Fruit fly (Drosophila melanogaster) whole organism, embryonic: ENCODE measurements around the gene CG14655.
A peak's percentile ranks its signal among the peaks of the same experiment; 100 is the strongest.

Experiments
- Aef1 ChIP-seq: fragments of 200-800 bp; sonication (Bioruptor generic); IDR thresholded peaks from 3 replicates; pipeline ENCODE4 v1.3.6; 2022; ENCODE audit warnings: missing biosample characterization, missing genetic modification characterization
- CG10147 ChIP-seq: fragments of 200-800 bp; sonication (Bioruptor generic); optimal IDR thresholded peaks from 2 replicates; lab custom pipeline; 2019; ENCODE audit warnings: missing biosample characterization, mild to moderate bottlenecking, missing genetic modification characterization, moderate library complexity
- CG10274 ChIP-seq: fragments of 200-800 bp; sonication (Bioruptor generic); optimal IDR thresholded peaks from 3 replicates; lab custom pipeline; 2017; ENCODE audit warnings: missing biosample characterization, mild to moderate bottlenecking, missing genetic modification characterization
- CG10431 ChIP-seq: fragments of 200-800 bp; sonication (Bioruptor generic); optimal IDR thresholded peaks from 3 replicates; lab custom pipeline; 2018; ENCODE audit warnings: missing biosample characterization, mild to moderate bottlenecking, missing genetic modification characterization
- CG12219 ChIP-seq: fragments of 200-800 bp; sonication (Bioruptor generic); optimal IDR thresholded peaks from 3 replicates; lab custom pipeline; 2018; ENCODE audit warnings: missing biosample characterization, mild to moderate bottlenecking, missing genetic modification characterization
- CG12769 ChIP-seq: fragments of 200-800 bp; sonication (Bioruptor generic); optimal IDR thresholded peaks from 2 replicates; lab custom pipeline; 2019; ENCODE audit warnings: missing biosample characterization, mild to moderate bottlenecking, missing genetic modification characterization, moderate library complexity
- CG13287 ChIP-seq: fragments of 200-800 bp; sonication (Bioruptor generic); IDR thresholded peaks from 2 replicates; pipeline ENCODE4 v1.3.6; 2022; ENCODE audit warnings: missing biosample characterization, missing genetic modification characterization; ENCODE audit not compliant: partially characterized antibody
- CG13424 ChIP-seq: fragments of 200-800 bp; sonication (Bioruptor generic); optimal IDR thresholded peaks from 2 replicates; lab custom pipeline; 2019; ENCODE audit warnings: missing biosample characterization, mild to moderate bottlenecking, missing genetic modification characterization, moderate library complexity
- CG15011 ChIP-seq: fragments of 200-800 bp; sonication (Bioruptor generic); optimal IDR thresholded peaks from 3 replicates; lab custom pipeline; 2018; ENCODE audit warnings: missing biosample characterization, mild to moderate bottlenecking, missing genetic modification characterization
- CG15601 ChIP-seq: fragments of 200-800 bp; sonication (Bioruptor generic); optimal IDR thresholded peaks from 3 replicates; lab custom pipeline; 2019; ENCODE audit warnings: missing biosample characterization, mild to moderate bottlenecking, missing genetic modification characterization, moderate library complexity
- CG16813 ChIP-seq: fragments of 200-800 bp; sonication (Bioruptor generic); IDR thresholded peaks from 3 replicates; pipeline ENCODE4 v1.3.6; 2022; ENCODE audit warnings: missing biosample characterization, missing genetic modification characterization; ENCODE audit not compliant: partially characterized antibody
- CG17359 ChIP-seq: fragments of 200-800 bp; sonication (Bioruptor generic); optimal IDR thresholded peaks from 3 replicates; lab custom pipeline; 2018; ENCODE audit warnings: missing biosample characterization, mild to moderate bottlenecking, missing genetic modification characterization, moderate library complexity
- CG2120 ChIP-seq: fragments of 200-800 bp; sonication (Bioruptor generic); optimal IDR thresholded peaks from 3 replicates; lab custom pipeline; 2016; ENCODE audit warnings: missing biosample characterization, missing genetic modification characterization
- CG2712 ChIP-seq: fragments of 200-800 bp; optimal IDR thresholded peaks from 3 replicates; lab custom pipeline; 2019; ENCODE audit warnings: missing biosample characterization, mild to moderate bottlenecking, missing genetic modification characterization, moderate library complexity
- CG2889 ChIP-seq: fragments of 200-800 bp; sonication (Bioruptor generic); IDR thresholded peaks from 3 replicates; pipeline ENCODE4 v1.3.6; 2022; ENCODE audit warnings: missing biosample characterization, missing genetic modification characterization
- CG30403 ChIP-seq: fragments of 200-800 bp; sonication (Bioruptor generic); optimal IDR thresholded peaks from 3 replicates; lab custom pipeline; 2016; ENCODE audit warnings: missing biosample characterization, missing genetic modification characterization
- CG3065 ChIP-seq: fragments of 200-800 bp; sonication (Bioruptor generic); optimal IDR thresholded peaks from 2 replicates; lab custom pipeline; 2016; ENCODE audit warnings: missing biosample characterization, missing genetic modification characterization
- CG3726 ChIP-seq: fragments of 200-800 bp; sonication (Bioruptor generic); IDR thresholded peaks from 3 replicates; pipeline ENCODE4, ENCODE4 v1.3.6; 2022; ENCODE audit warnings: missing biosample characterization, missing genetic modification characterization
- CG3838 ChIP-seq: fragments of 200-800 bp; sonication (Bioruptor generic); optimal IDR thresholded peaks from 3 replicates; lab custom pipeline; 2016; ENCODE audit warnings: missing biosample characterization, missing genetic modification characterization
- CG5953 ChIP-seq: fragments of 200-800 bp; sonication (Bioruptor generic); IDR thresholded peaks from 2 replicates; pipeline ENCODE4 v1.3.6; 2022; ENCODE audit warnings: missing biosample characterization, missing genetic modification characterization
- CG6175 ChIP-seq: fragments of 200-800 bp; sonication (Bioruptor generic); IDR thresholded peaks from 3 replicates; pipeline ENCODE4 v1.3.6; 2022; ENCODE audit warnings: missing biosample characterization, missing genetic modification characterization
- CG8281 ChIP-seq: fragments of 200-800 bp; sonication (Bioruptor generic); optimal IDR thresholded peaks from 2 replicates; lab custom pipeline; 2018; ENCODE audit warnings: missing biosample characterization, mild to moderate bottlenecking, missing genetic modification characterization, moderate library complexity
- CG8359 ChIP-seq: fragments of 200-800 bp; sonication (Bioruptor generic); optimal IDR thresholded peaks from 2 replicates; lab custom pipeline; 2017; ENCODE audit warnings: missing biosample characterization, mild to moderate bottlenecking, missing genetic modification characterization, borderline replicate concordance
- CG9215 ChIP-seq: fragments of 200-800 bp; sonication (Bioruptor generic); IDR thresholded peaks from 2 replicates; pipeline ENCODE4 v1.3.6; 2022; ENCODE audit warnings: missing biosample characterization, missing genetic modification characterization
- Dref ChIP-seq: fragments of 200-800 bp; sonication (Bioruptor generic); IDR thresholded peaks from 2 replicates; pipeline ENCODE4 v1.3.6; 2022; ENCODE audit warnings: missing biosample characterization, missing genetic modification characterization
- E2f2 ChIP-seq: fragments of 200-800 bp; sonication (Bioruptor generic); IDR thresholded peaks from 2 replicates; pipeline ENCODE4 v1.3.6; 2022; ENCODE audit warnings: missing biosample characterization, missing genetic modification characterization
- Elba2 ChIP-seq: fragments of 200-800 bp; sonication (Bioruptor generic); optimal IDR thresholded peaks from 3 replicates; lab custom pipeline; 2016; ENCODE audit warnings: missing biosample characterization, missing genetic modification characterization
- Ets97D ChIP-seq: fragments of 200-800 bp; sonication (Bioruptor generic); optimal IDR thresholded peaks from 3 replicates; lab custom pipeline; 2016; ENCODE audit warnings: missing biosample characterization, missing genetic modification characterization
- Fer2 ChIP-seq: fragments of 200-800 bp; sonication (Bioruptor generic); optimal IDR thresholded peaks from 2 replicates; lab custom pipeline; 2018; ENCODE audit warnings: missing biosample characterization, mild to moderate bottlenecking, missing genetic modification characterization, moderate library complexity
- Gsc ChIP-seq: fragments of 200-800 bp; sonication (Bioruptor generic); IDR thresholded peaks from 2 replicates; pipeline ENCODE4 v1.3.6; 2022; ENCODE audit warnings: missing biosample characterization, missing genetic modification characterization
- H2.0 ChIP-seq: fragments of 200-800 bp; sonication (Bioruptor generic); IDR thresholded peaks from 2 replicates; pipeline ENCODE4 v1.3.6; 2022; ENCODE audit warnings: missing biosample characterization, missing genetic modification characterization
- HLH3B ChIP-seq: fragments of 200-800 bp; sonication (Bioruptor generic); IDR thresholded peaks from 2 replicates; pipeline ENCODE4 v1.3.6; 2022; ENCODE audit warnings: missing biosample characterization, missing genetic modification characterization
- Hmx ChIP-seq: fragments of 200-800 bp; sonication (Bioruptor generic); optimal IDR thresholded peaks from 2 replicates; lab custom pipeline; 2016; ENCODE audit warnings: missing biosample characterization, missing genetic modification characterization
- Hr51 ChIP-seq, 2 experiments: fragments of 200-800 bp; sonication (Bioruptor generic); optimal IDR thresholded peaks; 2 replicates in 1 of 2; 3 replicates in 1 of 2; lab custom pipeline; 2016 to 2018; ENCODE audit warnings: missing biosample characterization in 2 of 2, missing genetic modification characterization in 2 of 2, mild to moderate bottlenecking in 1 of 2, moderate library complexity in 1 of 2
- Lhr ChIP-seq: fragments of 200-800 bp; sonication (Bioruptor generic); optimal IDR thresholded peaks from 3 replicates; lab custom pipeline; 2017; ENCODE audit warnings: mild to moderate bottlenecking, missing biosample characterization, missing genetic modification reagents, missing genetic modification characterization
- Nf-YA ChIP-seq: fragments of 200-800 bp; sonication (Bioruptor generic); IDR thresholded peaks from 2 replicates; pipeline ENCODE4 v1.3.6; 2022; ENCODE audit warnings: missing biosample characterization, missing genetic modification characterization
- NfI ChIP-seq: fragments of 200-800 bp; sonication (Bioruptor generic); optimal IDR thresholded peaks from 3 replicates; lab custom pipeline; 2018; ENCODE audit warnings: missing biosample characterization, mild to moderate bottlenecking, missing genetic modification characterization, moderate library complexity
- Trl ChIP-seq, 3 experiments: fragments of >200 bp in 2 of 3; fragments of 200-800 bp in 1 of 3; sonication (Bioruptor generic) in 1 of 3; optimal IDR thresholded peaks; 2 replicates in 1 of 3; 3 replicates in 2 of 3; lab custom pipeline; 2016 to 2017; ENCODE audit warnings: missing biosample characterization in 1 of 3, missing genetic modification characterization in 1 of 3
- Xrp1 ChIP-seq: fragments of 200-800 bp; sonication (Bioruptor generic); IDR thresholded peaks from 2 replicates; pipeline ENCODE4 v1.3.6; 2022; ENCODE audit warnings: missing biosample characterization, missing genetic modification characterization
- amos ChIP-seq: fragments of 200-800 bp; sonication (Bioruptor generic); IDR thresholded peaks from 2 replicates; pipeline ENCODE4 v1.3.6; 2022; ENCODE audit warnings: missing biosample characterization, missing genetic modification characterization; ENCODE audit not compliant: partially characterized antibody
- bcd ChIP-seq: fragments of 200-800 bp; sonication (Bioruptor generic); optimal IDR thresholded peaks from 2 replicates; lab custom pipeline; 2017; ENCODE audit warnings: missing biosample characterization, mild to moderate bottlenecking, missing genetic modification characterization
- chm ChIP-seq: fragments of 200-800 bp; sonication (Bioruptor generic); IDR thresholded peaks from 2 replicates; pipeline ENCODE4 v1.3.6; 2022; ENCODE audit warnings: missing biosample characterization, missing genetic modification characterization
- dpn ChIP-seq, 2 experiments: fragments of 200-800 bp; sonication (Bioruptor generic); optimal IDR thresholded peaks; 3 replicates each; lab custom pipeline; 2016; ENCODE audit warnings: missing biosample characterization in 2 of 2, missing genetic modification characterization in 2 of 2
- fru ChIP-seq: fragments of >200 bp; optimal IDR thresholded peaks from 2 replicates; lab custom pipeline; 2017
- grau ChIP-seq: fragments of 200-800 bp; optimal IDR thresholded peaks from 3 replicates; lab custom pipeline; 2019; ENCODE audit warnings: missing biosample characterization, mild to moderate bottlenecking, missing genetic modification characterization, moderate library complexity
- lab ChIP-seq: fragments of 200-800 bp; sonication (Bioruptor generic); optimal IDR thresholded peaks from 3 replicates; lab custom pipeline; 2017; ENCODE audit warnings: missing biosample characterization, missing genetic modification characterization, mild to moderate bottlenecking, moderate library complexity, missing genetic modification reagents
- onecut ChIP-seq: fragments of 200-800 bp; sonication (Bioruptor generic); IDR thresholded peaks from 2 replicates; pipeline ENCODE4 v1.3.6; 2022; ENCODE audit warnings: missing biosample characterization, missing genetic modification characterization
- org-1 ChIP-seq: fragments of 200-800 bp; sonication (Bioruptor generic); optimal IDR thresholded peaks from 2 replicates; lab custom pipeline; 2017; ENCODE audit warnings: missing biosample characterization, missing genetic modification characterization
- run ChIP-seq: fragments of 200-800 bp; sonication (Bioruptor generic); optimal IDR thresholded peaks from 3 replicates; lab custom pipeline; 2018; ENCODE audit warnings: missing biosample characterization, mild to moderate bottlenecking, missing genetic modification characterization
- unpg ChIP-seq: fragments of 200-800 bp; sonication (Bioruptor generic); optimal IDR thresholded peaks from 3 replicates; lab custom pipeline; 2018; ENCODE audit warnings: missing biosample characterization, mild to moderate bottlenecking, missing genetic modification characterization, moderate library complexity

Gene CG14655

DNA sequence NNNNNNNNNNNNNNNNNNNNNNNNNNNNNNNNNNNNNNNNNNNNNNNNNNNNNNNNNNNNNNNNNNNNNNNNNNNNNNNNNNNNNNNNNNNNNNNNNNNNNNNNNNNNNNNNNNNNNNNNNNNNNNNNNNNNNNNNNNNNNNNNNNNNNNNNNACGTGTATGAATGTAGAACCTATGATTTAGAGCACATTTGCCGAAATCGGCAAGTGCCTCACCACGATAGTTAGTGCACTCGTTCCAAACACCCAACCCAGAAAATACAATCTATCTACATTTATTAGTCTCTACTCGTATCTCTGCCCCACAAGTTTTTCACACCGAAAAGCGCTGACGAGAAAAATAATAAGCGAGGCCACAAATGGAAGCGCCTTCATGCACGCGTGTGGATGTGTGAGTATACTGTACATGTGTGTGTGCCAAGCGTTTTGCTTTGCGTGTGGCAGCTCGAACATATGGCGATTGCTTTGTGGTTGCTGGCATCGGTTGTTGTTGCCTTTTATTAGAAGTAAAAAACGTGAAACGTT lies 24.1 kb upstream of the CG14655 start (continued):
- TF ChIP-seq CG2889 (GFP tag; lab: Robert Waterston, UW): 0 out of 3 replicates have a peak, but pooled peaks have one; percentile 7
- peak; percentile 26 for TF ChIP-seq lab
- no peak for TF ChIP-seq CG5953 (GFP tag; lab: Robert Waterston, UW)
- no peak for TF ChIP-seq org-1 (GFP tag; lab: Kevin White, UChicago)
- no peak for TF ChIP-seq bcd (GFP tag; lab: Kevin White, UChicago)
- TF ChIP-seq E2f2: no peak
- peak; percentile 1 for TF ChIP-seq CG8281 (tag; lab: Kevin White, UChicago)
- TF ChIP-seq Xrp1 (GFP tag; lab: Robert Waterston, UW): peak; percentile 48; the same call in 1 of the 2 replicates
- peak; percentile 91 for TF ChIP-seq CG6175 (GFP tag; lab: Robert Waterston, UW)
- no peak for TF ChIP-seq HLH3B (GFP tag; lab: Robert Waterston, UW)
- no peak for TF ChIP-seq Hmx (GFP tag; lab: Kevin White, UChicago)
- TF ChIP-seq CG8359 (GFP tag; lab: Kevin White, UChicago): no peak
- TF ChIP-seq H2.0 (GFP tag; lab: Robert Waterston, UW): peak; percentile 27; the same call in 1 of the 2 replicates
- TF ChIP-seq Dref (GFP tag; lab: Robert Waterston, UW): no peak
- peak; percentile 42 for TF ChIP-seq grau (tag; lab: Kevin White, UChicago)
- TF ChIP-seq chm (GFP tag; lab: Robert Waterston, UW): 0 out of 2 replicates have a peak, but pooled peaks have one; percentile 28
- TF ChIP-seq CG2712 (tag; lab: Kevin White, UChicago): peak; percentile 43
- 0 out of 2 replicates have a peak, but pooled peaks have one; percentile 12 for TF ChIP-seq amos (GFP tag; lab: Robert Waterston, UW)
- TF ChIP-seq CG3838 (GFP tag; lab: Kevin White, UChicago): no peak
- no peak for TF ChIP-seq Trl (optimal IDR thresholded peaks at IDR 0.05; lab: Kevin White, UChicago)
- no peak for TF ChIP-seq Trl (GFP tag; optimal IDR thresholded peaks at IDR 0.05; lab: Kevin White, UChicago)
- no peak for TF ChIP-seq CG3065
- TF ChIP-seq Nf-YA: no peak
- TF ChIP-seq Fer2: no peak
- no peak for TF ChIP-seq CG3726 (GFP tag; lab: Robert Waterston, UW)
- TF ChIP-seq Aef1 (GFP tag; lab: Robert Waterston, UW): no peak
- no peak for TF ChIP-seq CG15601
- no peak for TF ChIP-seq Gsc
- no peak for TF ChIP-seq Lhr (GFP tag; lab: Kevin White, UChicago)
- peak in 1 of 2 experiments; percentile 39 for TF ChIP-seq Hr51 (GFP tag; optimal IDR thresholded peaks at IDR 0.05; lab: Kevin White, UChicago)
- TF ChIP-seq onecut: no peak
- TF ChIP-seq CG15011: no peak
- peak; percentile 62 for TF ChIP-seq CG12769 (tag; lab: Kevin White, UChicago)
- TF ChIP-seq CG2120 (GFP tag; lab: Kevin White, UChicago): peak; percentile 34
- TF ChIP-seq CG13424 (tag; lab: Kevin White, UChicago): peak; percentile 20
- no peak for TF ChIP-seq CG17359 (tag; lab: Kevin White, UChicago)
- no peak for TF ChIP-seq Elba2
- no peak for TF ChIP-seq CG10431 (GFP tag; lab: Kevin White, UChicago)
- peak; percentile 66; the same call in 1 of the 2 replicates for TF ChIP-seq CG13287 (GFP tag; lab: Robert Waterston, UW)
- peak; percentile 21 for TF ChIP-seq CG30403
- TF ChIP-seq unpg (GFP tag; lab: Kevin White, UChicago): peak; percentile 21
- no peak for TF ChIP-seq CG9215
- TF ChIP-seq NfI (GFP tag; lab: Kevin White, UChicago): peak; percentile 39
- TF ChIP-seq Ets97D: no peak
- TF ChIP-seq CG10274 (GFP tag; lab: Kevin White, UChicago): no peak
- peak; percentile 30 for TF ChIP-seq CG10147 (GFP tag; lab: Kevin White, UChicago)
- peak in 1 of 2 experiments; percentile 4 for TF ChIP-seq dpn (GFP tag; optimal IDR thresholded peaks at IDR 0.05; lab: Kevin White, UChicago)
- TF ChIP-seq CG16813: peak; percentile 24; the same call in 1 of the 3 replicates
- no peak for TF ChIP-seq fru
- TF ChIP-seq run (tag; lab: Kevin White, UChicago): peak; percentile 17
- TF ChIP-seq CG12219 (GFP tag; lab: Kevin White, UChicago): peak; percentile 28
